Worm (Caenorhabditis elegans): ENCODE results near the gene fbxa-144.

- no peak for TF ChIP-seq him-1 (tag; optimal IDR thresholded peaks at IDR 0.05)
- TF ChIP-seq dao-5 (tag; optimal IDR thresholded peaks at IDR 0.05), result no peak
- no peak for TF ChIP-seq W03F9.2 (tag; optimal IDR thresholded peaks at IDR 0.05)
These were observed 14.0 kb downstream of the fbxa-144 start, which contains the start of gene str-103 for ce11 chrV:16118601-16119000.

All from whole organism, L4/young adult.